Worm (Caenorhabditis elegans) whole organism, L3 larva: ENCODE measurements around the gene sra-6.

ENCODE experiments used
- ZK546.5 ChIP-seq: sonication (generic microtip); optimal IDR thresholded peaks from 2 replicates; lab custom pipeline; 2017; ENCODE audit warnings: missing biosample characterization, missing genetic modification characterization
- aly-2 ChIP-seq: fragments of 150-350 bp; optimal IDR thresholded peaks from 2 replicates; lab custom pipeline; 2014; ENCODE audit warnings: missing biosample characterization, missing genetic modification characterization
- ceh-16 ChIP-seq: sonication (generic microtip); optimal IDR thresholded peaks from 2 replicates; lab custom pipeline; 2017; ENCODE audit warnings: missing biosample characterization, missing genetic modification characterization
- egl-27 ChIP-seq: sonication (generic microtip); optimal IDR thresholded peaks from 4 replicates; lab custom pipeline; 2017; ENCODE audit warnings: missing biosample characterization, missing genetic modification reagents, missing genetic modification characterization
- elt-2 ChIP-seq: sonication (generic microtip); optimal IDR thresholded peaks from 2 replicates; lab custom pipeline; 2016; ENCODE audit warnings: missing genetic modification reagents, mild to moderate bottlenecking, missing genetic modification characterization, missing compliant biosample characterization
- fkh-10 ChIP-seq: sonication (generic microtip); optimal IDR thresholded peaks from 2 replicates; lab custom pipeline; 2017; ENCODE audit warnings: missing biosample characterization, missing genetic modification reagents, missing genetic modification characterization
- lsy-12 ChIP-seq: sonication (generic microtip); optimal IDR thresholded peaks from 2 replicates; lab custom pipeline; 2016; ENCODE audit warnings: mild to moderate bottlenecking, missing genetic modification characterization, missing compliant biosample characterization
- nhr-28 ChIP-seq: fragments of 150-350 bp; optimal IDR thresholded peaks from 2 replicates; lab custom pipeline; 2014; ENCODE audit warnings: missing biosample characterization, missing genetic modification characterization
- snpc-4 ChIP-seq: fragments of 150-350 bp; optimal IDR thresholded peaks from 2 replicates; lab custom pipeline; 2014; ENCODE audit warnings: missing biosample characterization, missing genetic modification characterization
- unc-62 ChIP-seq: fragments of 150-350 bp; sonication (generic microtip); optimal IDR thresholded peaks from 4 replicates; lab custom pipeline; 2014; ENCODE audit warnings: missing biosample characterization, missing genetic modification reagents, missing genetic modification characterization

ce11 chrII:9556582-9556981 lies 6.0 kb upstream of the sra-6 start:
- TF ChIP-seq egl-27 (no peak), nhr-28 (no peak), ZK546.5 (tag; lab: Kevin White, UChicago) (no peak), unc-62 (GFP tag; lab: Kevin White, UChicago) (no peak), fkh-10 (no peak), lsy-12 (tag; lab: Kevin White, UChicago) (no peak), elt-2 (tag; lab: Kevin White, UChicago) (no peak), snpc-4 (tag; lab: Kevin White, UChicago) (no peak), aly-2 (tag; lab: Kevin White, UChicago) (no peak), ceh-16 (tag; lab: Kevin White, UChicago) (no peak)
